Fruit fly (Drosophila melanogaster): ENCODE data around the gene MED11.

Gene MED11

DNA sequence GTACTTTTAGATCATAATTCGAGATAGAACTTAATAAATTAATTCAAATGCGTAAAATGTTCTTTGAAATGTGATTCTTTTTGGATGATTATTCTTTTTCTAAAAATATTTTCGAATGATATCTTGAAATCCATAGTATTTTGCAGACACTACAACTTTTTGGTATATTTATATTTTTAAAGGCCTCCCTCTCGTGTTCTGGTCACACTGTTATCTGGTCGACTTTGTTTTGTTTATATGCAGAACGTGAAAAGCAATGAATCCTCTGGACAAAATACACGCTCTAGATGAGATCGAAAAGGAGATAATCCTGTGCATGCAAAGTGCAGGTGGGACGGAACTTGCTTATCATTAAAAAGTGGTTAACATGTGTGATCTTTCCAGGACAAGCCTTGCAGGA, at the start of gene MED11:
TSS of gene MED11 (plus strand) at position 210 of the 400 bp plus-strand sequence.
- TF ChIP-seq CG12659 (GFP tag; optimal IDR thresholded peaks at IDR 0.05) (peak; percentile 25), CG15601 (tag; optimal IDR thresholded peaks at IDR 0.05) (no peak), CG7357 (GFP tag; IDR thresholded peaks at IDR 0.05) (no peak), Adf1 (GFP tag; IDR thresholded peaks at IDR 0.05) (no peak), Fer2 (tag; optimal IDR thresholded peaks at IDR 0.05) (no peak), Ada2b (GFP tag; IDR thresholded peaks at IDR 0.05) (no peak), CG10462 (GFP tag; optimal IDR thresholded peaks at IDR 0.05) (no peak), dysf (GFP tag; IDR thresholded peaks at IDR 0.05) (no peak), E2f1 (GFP tag; IDR thresholded peaks at IDR 0.05) (no peak), run (tag; optimal IDR thresholded peaks at IDR 0.05) (no peak), CG15269 (tag; optimal IDR thresholded peaks at IDR 0.05) (no peak), bab2 (GFP tag; optimal IDR thresholded peaks at IDR 0.05) (no peak), CG18764 (GFP tag; optimal IDR thresholded peaks at IDR 0.05) (no peak), amos (GFP tag; IDR thresholded peaks at IDR 0.05; ENCODE audit: partially characterized antibody) (no peak), CG12299 (tag; optimal IDR thresholded peaks at IDR 0.05) (no peak), CG17912 (GFP tag; optimal IDR thresholded peaks at IDR 0.05) (no peak), knrl (GFP tag; IDR thresholded peaks at IDR 0.05; ENCODE audit: partially characterized antibody) (0 out of 3 replicates have a peak, but pooled peaks have one; percentile 7), CG18599 (GFP tag; optimal IDR thresholded peaks at IDR 0.05) (no peak), kah (GFP tag; optimal IDR thresholded peaks at IDR 0.05) (no peak), CG11085 (GFP tag; IDR thresholded peaks at IDR 0.05) (no peak), Drgx (GFP tag; IDR thresholded peaks at IDR 0.05) (no peak), slbo (GFP tag; IDR thresholded peaks at IDR 0.05) (no peak), Gsc (GFP tag; IDR thresholded peaks at IDR 0.05) (no peak), D (optimal IDR thresholded peaks at IDR 0.05) (no peak), D (GFP tag; optimal IDR thresholded peaks at IDR 0.05) (no peak), CG6683 (GFP tag; optimal IDR thresholded peaks at IDR 0.05) (no peak), CG3847 (GFP tag; IDR thresholded peaks at IDR 0.05) (no peak), sc (optimal IDR thresholded peaks at IDR 0.05) (no peak), sc (GFP tag; optimal IDR thresholded peaks at IDR 0.05) (no peak), CG8290 (GFP tag; optimal IDR thresholded peaks at IDR 0.05) (no peak), CG8290 (tag; optimal IDR thresholded peaks at IDR 0.05) (no peak), CG12769 (tag; optimal IDR thresholded peaks at IDR 0.05) (no peak), nerfin-1 (tag; optimal IDR thresholded peaks at IDR 0.05) (no peak), slou (GFP tag; optimal IDR thresholded peaks at IDR 0.05) (no peak), fru (optimal IDR thresholded peaks at IDR 0.05) (no peak), mld (GFP tag; IDR thresholded peaks at IDR 0.05; ENCODE audit: partially characterized antibody) (no peak), NFAT (GFP tag; IDR thresholded peaks at IDR 0.05) (no peak), CG9437 (GFP tag; optimal IDR thresholded peaks at IDR 0.05) (no peak), Mad (GFP tag; optimal IDR thresholded peaks at IDR 0.05) (no peak), Myb (GFP tag; optimal IDR thresholded peaks at IDR 0.05) (no peak), CG15479 (GFP tag; optimal IDR thresholded peaks at IDR 0.05) (no peak), CG12236 (GFP tag; optimal IDR thresholded peaks at IDR 0.05) (no peak), chif (GFP tag; optimal IDR thresholded peaks at IDR 0.05) (no peak), CG10267 (tag; optimal IDR thresholded peaks at IDR 0.05) (no peak), nom (GFP tag; optimal IDR thresholded peaks at IDR 0.05) (no peak), Lpt (GFP tag; optimal IDR thresholded peaks at IDR 0.05) (no peak), Trl (optimal IDR thresholded peaks at IDR 0.05) (no peak), Trl (GFP tag; optimal IDR thresholded peaks at IDR 0.05) (no peak), CG3995 (GFP tag; optimal IDR thresholded peaks at IDR 0.05) (peak; percentile 95), Meics (GFP tag; optimal IDR thresholded peaks at IDR 0.05) (no peak), odd (GFP tag; optimal IDR thresholded peaks at IDR 0.05) (no peak), hth (optimal IDR thresholded peaks at IDR 0.05) (no peak), CG16813 (GFP tag; IDR thresholded peaks at IDR 0.05; ENCODE audit: partially characterized antibody) (no peak), CG7928 (GFP tag; optimal IDR thresholded peaks at IDR 0.05) (no peak)
